Fruit fly (Drosophila melanogaster) whole organism: Measurements from ENCODE around the gene Sf3b3.

Experiments
- EcR ChIP-seq, 2 experiments: fragments of >200 bp; optimal IDR thresholded peaks; 2 replicates each; lab custom pipeline; 2017; ENCODE audit warnings: missing biosample characterization in 2 of 2, missing genetic modification characterization in 2 of 2, missing genetic modification reagents in 2 of 2
- pan ChIP-seq: fragments of >200 bp; optimal IDR thresholded peaks from 2 replicates; lab custom pipeline; 2017
- psq ChIP-seq: fragments of >200 bp; optimal IDR thresholded peaks from 2 replicates; lab custom pipeline; 2017
- usp ChIP-seq: fragments of >200 bp; optimal IDR thresholded peaks from 2 replicates; lab custom pipeline; 2017; ENCODE audit warnings: missing biosample characterization, missing genetic modification characterization, mixed read lengths

dm6 chr3L:804557-805260, 28.5 kb downstream of the Sf3b3 start:
- no peak for TF ChIP-seq pan (lab: Kevin White, UChicago)
- TF ChIP-seq EcR (GFP tag; optimal IDR thresholded peaks at IDR 0.05; lab: Kevin White, UChicago): no peak
- TF ChIP-seq psq (lab: Kevin White, UChicago): no peak
- TF ChIP-seq usp (GFP tag; lab: Kevin White, UChicago): no peak
